Fruit fly (Drosophila melanogaster) whole organism, embryonic: ENCODE data around the gene CG18545.
A peak's percentile ranks its signal among the peaks of the same experiment; 100 is the strongest.

Source experiments
- Asciz ChIP-seq: fragments of 200-800 bp; sonication (Bioruptor generic); optimal IDR thresholded peaks from 2 replicates; lab custom pipeline; 2017; ENCODE audit warnings: missing biosample characterization, mild to moderate bottlenecking, missing genetic modification characterization, missing genetic modification reagents
- Atf6 ChIP-seq: fragments of 200-800 bp; sonication (Bioruptor generic); IDR thresholded peaks from 2 replicates; pipeline ENCODE4 v1.3.6; 2022; ENCODE audit warnings: missing biosample characterization, missing genetic modification characterization
- CG10431 ChIP-seq: fragments of 200-800 bp; sonication (Bioruptor generic); optimal IDR thresholded peaks from 3 replicates; lab custom pipeline; 2018; ENCODE audit warnings: missing biosample characterization, mild to moderate bottlenecking, missing genetic modification characterization
- CG10462 ChIP-seq: fragments of 200-800 bp; sonication (Bioruptor generic); optimal IDR thresholded peaks from 2 replicates; lab custom pipeline; 2016; ENCODE audit warnings: missing biosample characterization, missing genetic modification characterization
- CG11504 ChIP-seq: fragments of 200-800 bp; sonication (Bioruptor generic); optimal IDR thresholded peaks from 3 replicates; lab custom pipeline; 2019; ENCODE audit warnings: missing biosample characterization, mild to moderate bottlenecking, missing genetic modification characterization, moderate library complexity
- CG16863 ChIP-seq: fragments of 200-800 bp; sonication (Bioruptor generic); optimal IDR thresholded peaks from 3 replicates; lab custom pipeline; 2016; ENCODE audit warnings: missing biosample characterization, missing genetic modification characterization
- CG17359 ChIP-seq: fragments of 200-800 bp; sonication (Bioruptor generic); optimal IDR thresholded peaks from 3 replicates; lab custom pipeline; 2018; ENCODE audit warnings: missing biosample characterization, mild to moderate bottlenecking, missing genetic modification characterization, moderate library complexity
- CG17829 ChIP-seq: fragments of 200-800 bp; optimal IDR thresholded peaks from 2 replicates; lab custom pipeline; 2019; ENCODE audit warnings: missing biosample characterization, mild to moderate bottlenecking, missing genetic modification characterization, moderate library complexity
- CG18476 ChIP-seq: fragments of 200-800 bp; sonication (Bioruptor generic); optimal IDR thresholded peaks from 2 replicates; lab custom pipeline; 2016; ENCODE audit warnings: missing biosample characterization, mild to moderate bottlenecking, missing genetic modification characterization
- CG2116 ChIP-seq: fragments of 200-800 bp; sonication (Bioruptor generic); optimal IDR thresholded peaks from 3 replicates; lab custom pipeline; 2018; ENCODE audit warnings: missing biosample characterization, mild to moderate bottlenecking, missing genetic modification characterization
- CG2199 ChIP-seq: fragments of 200-800 bp; sonication (Bioruptor generic); IDR thresholded peaks from 3 replicates; pipeline ENCODE4 v1.3.6; 2022; ENCODE audit warnings: missing biosample characterization, missing genetic modification characterization
- CG32772 ChIP-seq: fragments of 200-800 bp; sonication (Bioruptor generic); IDR thresholded peaks from 2 replicates; pipeline ENCODE4 v1.3.6; 2022; ENCODE audit warnings: missing biosample characterization, missing genetic modification characterization
- CG3995 ChIP-seq: fragments of 200-800 bp; sonication (Bioruptor generic); optimal IDR thresholded peaks from 3 replicates; lab custom pipeline; 2016; ENCODE audit warnings: missing biosample characterization, missing genetic modification characterization
- CG4360 ChIP-seq: fragments of 200-800 bp; sonication (Bioruptor generic); IDR thresholded peaks from 2 replicates; pipeline ENCODE4 v1.3.6; 2022; ENCODE audit warnings: missing biosample characterization, missing genetic modification characterization
- CG4404 ChIP-seq: fragments of 200-800 bp; sonication (Bioruptor generic); IDR thresholded peaks from 2 replicates; pipeline ENCODE4 v1.3.6; 2022; ENCODE audit warnings: missing biosample characterization, missing genetic modification characterization
- CG6683 ChIP-seq: fragments of 200-800 bp; sonication (Bioruptor generic); optimal IDR thresholded peaks from 2 replicates; lab custom pipeline; 2017; ENCODE audit warnings: missing biosample characterization, mild to moderate bottlenecking, missing genetic modification characterization, missing genetic modification reagents
- CG7357 ChIP-seq: fragments of 200-800 bp; sonication (Bioruptor generic); IDR thresholded peaks from 3 replicates; pipeline ENCODE4 v1.3.6; 2022; ENCODE audit warnings: missing biosample characterization, missing genetic modification characterization
- CG8290 ChIP-seq, 3 experiments: fragments of 200-800 bp; sonication (Bioruptor generic); optimal IDR thresholded peaks; 2 replicates each; lab custom pipeline; 2016 to 2019; ENCODE audit warnings: missing biosample characterization in 3 of 3, missing genetic modification characterization in 3 of 3, mild to moderate bottlenecking in 2 of 3, moderate library complexity in 1 of 3
- Dp ChIP-seq: fragments of 200-800 bp; sonication (Bioruptor generic); optimal IDR thresholded peaks from 2 replicates; lab custom pipeline; 2018; ENCODE audit warnings: missing biosample characterization, mild to moderate bottlenecking, missing genetic modification characterization, moderate library complexity
- Drgx ChIP-seq: fragments of 200-800 bp; sonication (Bioruptor generic); IDR thresholded peaks from 2 replicates; pipeline ENCODE4 v1.3.6; 2022; ENCODE audit warnings: missing biosample characterization, missing genetic modification characterization
- ERR ChIP-seq: fragments of 200-800 bp; sonication (Bioruptor generic); optimal IDR thresholded peaks from 2 replicates; lab custom pipeline; 2016; ENCODE audit warnings: missing biosample characterization, missing genetic modification characterization
- Ets97D ChIP-seq: fragments of 200-800 bp; sonication (Bioruptor generic); optimal IDR thresholded peaks from 3 replicates; lab custom pipeline; 2016; ENCODE audit warnings: missing biosample characterization, missing genetic modification characterization
- NC2β ChIP-seq: fragments of 200-800 bp; sonication (Bioruptor generic); optimal IDR thresholded peaks from 2 replicates; lab custom pipeline; 2016; ENCODE audit warnings: missing biosample characterization, missing genetic modification characterization
- Nf-YA ChIP-seq: fragments of 200-800 bp; sonication (Bioruptor generic); IDR thresholded peaks from 2 replicates; pipeline ENCODE4 v1.3.6; 2022; ENCODE audit warnings: missing biosample characterization, missing genetic modification characterization
- NfI ChIP-seq: fragments of 200-800 bp; sonication (Bioruptor generic); optimal IDR thresholded peaks from 3 replicates; lab custom pipeline; 2018; ENCODE audit warnings: missing biosample characterization, mild to moderate bottlenecking, missing genetic modification characterization, moderate library complexity
- Usf ChIP-seq: fragments of 200-800 bp; sonication (Bioruptor generic); optimal IDR thresholded peaks from 2 replicates; lab custom pipeline; 2017; ENCODE audit warnings: missing genotype, missing biosample characterization, missing genetic modification characterization
- amos ChIP-seq: fragments of 200-800 bp; sonication (Bioruptor generic); IDR thresholded peaks from 2 replicates; pipeline ENCODE4 v1.3.6; 2022; ENCODE audit warnings: missing biosample characterization, missing genetic modification characterization; ENCODE audit not compliant: partially characterized antibody
- ase ChIP-seq: fragments of 200-800 bp; sonication (Bioruptor generic); IDR thresholded peaks from 3 replicates; pipeline ENCODE4 v1.3.6; 2022; ENCODE audit warnings: missing biosample characterization, missing genetic modification characterization
- ato ChIP-seq: fragments of 200-800 bp; sonication (Bioruptor generic); IDR thresholded peaks from 2 replicates; pipeline ENCODE4 v1.3.6; 2022; ENCODE audit warnings: missing biosample characterization, missing genetic modification characterization; ENCODE audit not compliant: partially characterized antibody
- bsh ChIP-seq, 2 experiments: fragments of 200-800 bp; sonication (Bioruptor generic); optimal IDR thresholded peaks; 2 replicates each; lab custom pipeline; 2017 to 2018; ENCODE audit warnings: mild to moderate bottlenecking in 2 of 2, missing biosample characterization in 2 of 2, missing genetic modification characterization in 2 of 2, moderate library complexity in 1 of 2
- cg ChIP-seq: fragments of 200-800 bp; sonication (Bioruptor generic); optimal IDR thresholded peaks from 3 replicates; lab custom pipeline; 2019; ENCODE audit warnings: missing biosample characterization, mild to moderate bottlenecking, missing genetic modification characterization, moderate library complexity
- cwo ChIP-seq: fragments of 200-800 bp; sonication (Bioruptor generic); optimal IDR thresholded peaks from 3 replicates; lab custom pipeline; 2017; ENCODE audit warnings: missing biosample characterization, missing genetic modification characterization, mild to moderate bottlenecking, moderate library complexity, missing genetic modification reagents
- fd96Cb ChIP-seq: fragments of 200-800 bp; sonication (Bioruptor generic); optimal IDR thresholded peaks from 2 replicates; lab custom pipeline; 2018; ENCODE audit warnings: missing biosample characterization, mild to moderate bottlenecking, missing genetic modification characterization, moderate library complexity
- insv ChIP-seq, 2 experiments: fragments of 200-800 bp; sonication (Bioruptor generic); optimal IDR thresholded peaks; 3 replicates each; lab custom pipeline; 2016 to 2018; ENCODE audit warnings: missing biosample characterization in 2 of 2, missing genetic modification characterization in 2 of 2
- kni ChIP-seq: fragments of 200-800 bp; sonication (Bioruptor generic); optimal IDR thresholded peaks from 3 replicates; lab custom pipeline; 2017; ENCODE audit warnings: mild to moderate bottlenecking, missing biosample characterization, missing genetic modification reagents, missing genetic modification characterization
- maf-S ChIP-seq: fragments of 200-800 bp; sonication (Bioruptor generic); optimal IDR thresholded peaks from 2 replicates; lab custom pipeline; 2016; ENCODE audit warnings: missing biosample characterization, missing genetic modification characterization
- nmo ChIP-seq: fragments of 200-800 bp; sonication (Bioruptor generic); optimal IDR thresholded peaks from 2 replicates; lab custom pipeline; 2018; ENCODE audit warnings: missing biosample characterization, mild to moderate bottlenecking, missing genetic modification characterization, moderate library complexity
- nom ChIP-seq: fragments of 200-800 bp; sonication (Bioruptor generic); optimal IDR thresholded peaks from 2 replicates; lab custom pipeline; 2017; ENCODE audit warnings: missing biosample characterization, missing genetic modification characterization, mild to moderate bottlenecking, moderate library complexity, missing genetic modification reagents
- org-1 ChIP-seq: fragments of 200-800 bp; sonication (Bioruptor generic); optimal IDR thresholded peaks from 2 replicates; lab custom pipeline; 2017; ENCODE audit warnings: missing biosample characterization, missing genetic modification characterization
- pita ChIP-seq: fragments of 200-800 bp; sonication (Bioruptor generic); optimal IDR thresholded peaks from 2 replicates; lab custom pipeline; 2017; ENCODE audit warnings: missing biosample characterization, mild to moderate bottlenecking, missing genetic modification characterization
- repo ChIP-seq: fragments of 200-800 bp; sonication (Bioruptor generic); optimal IDR thresholded peaks from 2 replicates; lab custom pipeline; 2016; ENCODE audit warnings: missing biosample characterization, missing genetic modification characterization
- scrt ChIP-seq: fragments of 200-800 bp; sonication (Bioruptor generic); optimal IDR thresholded peaks from 2 replicates; lab custom pipeline; 2018; ENCODE audit warnings: missing biosample characterization, mild to moderate bottlenecking, missing genetic modification characterization, moderate library complexity
- shn ChIP-seq: fragments of 200-800 bp; sonication (Bioruptor generic); optimal IDR thresholded peaks from 3 replicates; lab custom pipeline; 2016; ENCODE audit warnings: missing biosample characterization, missing genetic modification characterization
- slou ChIP-seq: fragments of 200-800 bp; sonication (Bioruptor generic); optimal IDR thresholded peaks from 3 replicates; lab custom pipeline; 2016; ENCODE audit warnings: missing biosample characterization, missing genetic modification characterization
- sob ChIP-seq: fragments of 200-800 bp; sonication (Bioruptor generic); IDR thresholded peaks from 2 replicates; pipeline ENCODE4 v1.3.6; 2022; ENCODE audit warnings: missing biosample characterization, missing genetic modification characterization
- sqz ChIP-seq: fragments of 200-800 bp; sonication (Bioruptor generic); optimal IDR thresholded peaks from 3 replicates; lab custom pipeline; 2018; ENCODE audit warnings: missing biosample characterization, mild to moderate bottlenecking, missing genetic modification characterization
- trem ChIP-seq: fragments of 200-800 bp; optimal IDR thresholded peaks from 3 replicates; lab custom pipeline; 2019; ENCODE audit warnings: missing biosample characterization, mild to moderate bottlenecking, missing genetic modification characterization, moderate library complexity
- unpg ChIP-seq: fragments of 200-800 bp; sonication (Bioruptor generic); optimal IDR thresholded peaks from 3 replicates; lab custom pipeline; 2018; ENCODE audit warnings: missing biosample characterization, mild to moderate bottlenecking, missing genetic modification characterization, moderate library complexity

The CG18545 gene

DNA sequence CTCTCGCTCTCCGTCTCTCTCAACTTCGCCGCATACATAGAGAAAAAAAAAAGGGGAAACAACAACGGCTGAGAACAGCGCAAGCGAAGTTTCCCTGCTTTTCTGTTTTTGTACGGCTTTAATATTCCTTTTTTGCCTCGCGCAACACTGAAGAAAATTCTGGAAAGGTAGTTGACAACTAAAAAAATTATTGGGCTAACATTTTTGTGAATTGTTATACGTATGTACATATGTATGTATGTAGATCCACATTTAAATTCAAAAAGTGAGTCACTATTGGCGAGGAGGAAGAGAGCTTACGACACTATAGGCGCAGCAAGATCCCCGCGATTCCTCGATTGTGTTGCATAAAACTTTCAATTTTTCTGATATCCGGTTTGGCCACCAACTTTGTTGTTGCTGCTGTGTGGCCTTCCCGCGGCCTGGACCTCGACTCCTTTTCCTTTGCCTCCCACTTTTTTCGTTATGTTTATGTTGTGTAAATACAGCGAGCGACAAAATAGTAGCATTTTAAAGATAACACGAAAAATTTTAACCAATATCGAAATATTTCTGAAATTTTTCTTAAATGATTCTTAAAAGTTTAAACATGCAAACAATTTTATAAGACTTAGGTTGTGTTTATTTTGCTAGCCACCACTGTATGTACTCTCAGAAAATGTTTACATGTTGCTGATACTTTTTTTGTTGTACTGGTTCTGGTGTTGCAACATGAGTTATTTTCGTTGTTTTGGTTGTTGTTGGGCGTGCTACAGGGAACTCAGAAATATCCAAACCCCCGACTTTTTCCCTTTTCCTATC, 16.0 kb downstream of the CG18545 start (continued):
- TF ChIP-seq NC2β (peak; percentile 79), Drgx (GFP tag; lab: Robert Waterston, UW) (no peak), amos (GFP tag; lab: Robert Waterston, UW) (no peak), repo (GFP tag; lab: Kevin White, UChicago) (peak; percentile 37), unpg (GFP tag; lab: Kevin White, UChicago) (peak; percentile 86), org-1 (GFP tag; lab: Kevin White, UChicago) (peak; percentile 82), ato (GFP tag; lab: Robert Waterston, UW) (no peak), ase (no peak), slou (GFP tag; lab: Kevin White, UChicago) (peak; percentile 20), NfI (peak; percentile 64), fd96Cb (tag; lab: Kevin White, UChicago) (peak; percentile 84), Atf6 (GFP tag; lab: Robert Waterston, UW) (no peak), sob (GFP tag; lab: Robert Waterston, UW) (no peak), maf-S (peak; percentile 71), CG18476 (GFP tag; lab: Kevin White, UChicago) (peak; percentile 74), nmo (GFP tag; lab: Kevin White, UChicago) (peak; percentile 84), CG17829 (peak; percentile 76), CG7357 (peak; percentile 65; the same call in 1 of the 3 replicates), CG32772 (GFP tag; lab: Robert Waterston, UW) (no peak), trem (tag; lab: Kevin White, UChicago) (peak; percentile 75), CG16863 (GFP tag; lab: Kevin White, UChicago) (peak; percentile 82), bsh (GFP tag; optimal IDR thresholded peaks at IDR 0.05; lab: Kevin White, UChicago) (peak; percentile 84 to 87), CG4404 (no peak), CG2116 (GFP tag; lab: Kevin White, UChicago) (peak; percentile 69), ERR (peak; percentile 32), Ets97D (peak; percentile 45), CG10462 (GFP tag; lab: Kevin White, UChicago) (peak; percentile 67), Usf (GFP tag; lab: Kevin White, UChicago) (peak; percentile 59), shn (GFP tag; lab: Kevin White, UChicago) (peak; percentile 65), scrt (GFP tag; lab: Kevin White, UChicago) (peak; percentile 59), Nf-YA (GFP tag; lab: Robert Waterston, UW) (no peak), CG6683 (peak; percentile 65)

DNA sequence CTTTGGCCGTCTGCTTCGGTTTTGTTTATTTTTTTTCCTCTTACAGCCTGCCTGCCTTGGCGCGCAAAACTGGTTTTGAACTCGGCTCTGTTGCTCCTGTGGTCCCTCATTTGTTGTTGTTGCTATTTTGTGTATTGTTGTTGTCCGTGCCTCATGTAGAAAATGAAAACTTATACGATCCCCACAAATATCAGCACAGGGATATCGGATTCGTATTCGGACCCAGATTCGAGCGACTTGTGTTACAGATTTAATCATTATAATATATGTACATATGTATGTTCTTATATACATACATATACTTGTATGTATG, 16.6 kb downstream of the CG18545 start:
- TF ChIP-seq CG4360 (GFP tag; lab: Robert Waterston, UW) (peak; percentile 99), cwo (no peak), cg (GFP tag; lab: Kevin White, UChicago) (peak; percentile 52), CG8290 (GFP tag; optimal IDR thresholded peaks at IDR 0.05; lab: Kevin White, UChicago) (no peak), CG8290 (tag; optimal IDR thresholded peaks at IDR 0.05; lab: Kevin White, UChicago) (no peak), CG3995 (no peak), Asciz (GFP tag; lab: Kevin White, UChicago) (no peak), insv (GFP tag; optimal IDR thresholded peaks at IDR 0.05; lab: Kevin White, UChicago) (peak in 1 of 2 experiments; percentile 34), CG11504 (tag; lab: Kevin White, UChicago) (peak; percentile 90), nom (GFP tag; lab: Kevin White, UChicago) (peak; percentile 15), Dp (GFP tag; lab: Kevin White, UChicago) (peak; percentile 5), pita (GFP tag; lab: Kevin White, UChicago) (peak; percentile 47), sqz (GFP tag; lab: Kevin White, UChicago) (peak; percentile 47), CG2199 (GFP tag; lab: Robert Waterston, UW) (0 out of 3 replicates have a peak, but pooled peaks have one; percentile 81), CG10431 (GFP tag; lab: Kevin White, UChicago) (peak; percentile 94), CG17359 (tag; lab: Kevin White, UChicago) (peak; percentile 61), kni (GFP tag; lab: Kevin White, UChicago) (peak; percentile 43)
